Worm (Caenorhabditis elegans) whole organism, young adult: ENCODE measurements around the gene rnh-1.0.

Source experiments
- B0019.2 ChIP-seq: fragments of 200-800 bp; sonication (Bioruptor generic); conservative IDR thresholded peaks from 2 replicates; pipeline ENCODE4 v1.3.6; 2022; ENCODE audit warnings: missing genetic modification reagents, missing genetic modification characterization, missing compliant biosample characterization
- B0261.1 ChIP-seq: sonication (generic microtip); optimal IDR thresholded peaks from 2 replicates; lab custom pipeline; 2016; ENCODE audit warnings: mild to moderate bottlenecking, missing genetic modification characterization, moderate library complexity, missing compliant biosample characterization
- F23B12.7 ChIP-seq: sonication (generic microtip); optimal IDR thresholded peaks from 2 replicates; lab custom pipeline; 2017; ENCODE audit warnings: missing genetic modification characterization, mild to moderate bottlenecking, missing compliant biosample characterization, antibody characterized with exemption, moderate library complexity; ENCODE audit not compliant: insufficient read depth
- F33H1.4 ChIP-seq: fragments of 200-800 bp; sonication (Bioruptor generic); IDR thresholded peaks from 2 replicates; pipeline ENCODE4 v1.3.6; 2022; ENCODE audit warnings: missing genetic modification reagents, missing genetic modification characterization, missing compliant biosample characterization
- F57C9.4 ChIP-seq: sonication (generic microtip); optimal IDR thresholded peaks from 2 replicates; lab custom pipeline; 2017; ENCODE audit warnings: mild to moderate bottlenecking, missing genetic modification characterization, missing compliant biosample characterization
- T07F8.4 ChIP-seq: sonication (generic microtip); optimal IDR thresholded peaks from 2 replicates; lab custom pipeline; 2016; ENCODE audit warnings: mild to moderate bottlenecking, missing genetic modification characterization, moderate library complexity, missing compliant biosample characterization
- Y79H2A.3 ChIP-seq: fragments of 200-800 bp; sonication (Bioruptor generic); conservative IDR thresholded peaks from 2 replicates; pipeline ENCODE4 v1.3.6; 2022; ENCODE audit warnings: missing genetic modification reagents, missing genetic modification characterization, missing compliant biosample characterization
- Y95B8A.8 ChIP-seq: fragments of 200-800 bp; sonication (Bioruptor generic); IDR thresholded peaks from 2 replicates; pipeline ENCODE4 v1.3.6; 2022; ENCODE audit warnings: missing genetic modification reagents, missing genetic modification characterization, missing compliant biosample characterization
- ZK185.1 ChIP-seq: sonication (generic microtip); optimal IDR thresholded peaks from 2 replicates; lab custom pipeline; 2016; ENCODE audit warnings: mild to moderate bottlenecking, missing genetic modification characterization, missing compliant biosample characterization; ENCODE audit not compliant: poor library complexity, severe bottlenecking
- akir-1 ChIP-seq: fragments of 200-800 bp; sonication (Bioruptor generic); optimal IDR thresholded peaks from 2 replicates; lab custom pipeline; 2018; ENCODE audit warnings: mild to moderate bottlenecking, missing genetic modification characterization, moderate library complexity, missing compliant biosample characterization
- attf-3 ChIP-seq: fragments of 200-800 bp; sonication (Bioruptor generic); conservative IDR thresholded peaks from 2 replicates; pipeline ENCODE4 v1.3.6; 2022; ENCODE audit warnings: missing genetic modification reagents, missing genetic modification characterization, missing compliant biosample characterization
- attf-6 ChIP-seq: fragments of 200-800 bp; sonication (Bioruptor generic); IDR thresholded peaks from 2 replicates; pipeline ENCODE4 v1.3.6; 2022; ENCODE audit warnings: missing genetic modification reagents, missing genetic modification characterization, missing compliant biosample characterization
- bed-1 ChIP-seq: fragments of 200-800 bp; sonication (Bioruptor generic); IDR thresholded peaks from 2 replicates; pipeline ENCODE4 v1.3.6; 2022; ENCODE audit warnings: missing genetic modification reagents, missing genetic modification characterization, missing compliant biosample characterization
- ceh-40 ChIP-seq: fragments of 200-800 bp; sonication (Bioruptor generic); IDR thresholded peaks from 2 replicates; pipeline ENCODE4 v1.3.6; 2022; ENCODE audit warnings: missing genetic modification characterization, missing compliant biosample characterization
- ceh-58 ChIP-seq: fragments of 200-800 bp; sonication (Bioruptor generic); IDR thresholded peaks from 2 replicates; pipeline ENCODE4 v1.3.6; 2022; ENCODE audit warnings: missing genetic modification characterization, missing compliant biosample characterization
- chd-7 ChIP-seq: sonication (generic microtip); optimal IDR thresholded peaks from 2 replicates; lab custom pipeline; 2016; ENCODE audit warnings: mild to moderate bottlenecking, missing genetic modification characterization, moderate library complexity, missing compliant biosample characterization
- die-1 ChIP-seq: sonication (generic microtip); optimal IDR thresholded peaks from 2 replicates; lab custom pipeline; 2016; ENCODE audit warnings: missing genotype, mild to moderate bottlenecking, missing genetic modification characterization, missing compliant biosample characterization
- dpl-1 ChIP-seq: fragments of 150-350 bp; optimal IDR thresholded peaks from 2 replicates; lab custom pipeline; 2014; ENCODE audit warnings: missing biosample characterization, missing genetic modification reagents, missing genetic modification characterization
- egrh-3 ChIP-seq: fragments of 200-800 bp; sonication (Bioruptor generic); IDR thresholded peaks from 2 replicates; pipeline ENCODE4 v1.3.6; 2022; ENCODE audit warnings: missing genetic modification reagents, missing genetic modification characterization, missing compliant biosample characterization
- fkh-3 ChIP-seq: sonication (generic microtip); optimal IDR thresholded peaks from 2 replicates; lab custom pipeline; 2016; ENCODE audit warnings: mild to moderate bottlenecking, missing genetic modification characterization, missing compliant biosample characterization
- let-526 ChIP-seq: fragments of 200-800 bp; sonication (Bioruptor generic); IDR thresholded peaks from 2 replicates; pipeline ENCODE4 v1.3.6; 2022; ENCODE audit warnings: missing genetic modification reagents, missing genetic modification characterization, missing compliant biosample characterization
- lin-26 ChIP-seq: fragments of 200-800 bp; sonication (Bioruptor generic); IDR thresholded peaks from 2 replicates; pipeline ENCODE4 v1.3.6; 2022; ENCODE audit warnings: missing genetic modification reagents, missing genetic modification characterization, missing compliant biosample characterization
- lsy-27 ChIP-seq: sonication (generic microtip); optimal IDR thresholded peaks from 2 replicates; lab custom pipeline; 2017; ENCODE audit warnings: missing genetic modification characterization, mild to moderate bottlenecking, missing compliant biosample characterization, antibody characterized with exemption, missing genotype, borderline replicate concordance; ENCODE audit not compliant: insufficient read depth
- mcd-1 ChIP-seq: fragments of 200-800 bp; sonication (Bioruptor generic); IDR thresholded peaks from 2 replicates; pipeline ENCODE4 v1.3.6; 2022; ENCODE audit warnings: missing genetic modification reagents, missing genetic modification characterization, missing compliant biosample characterization
- nfya-2 ChIP-seq: fragments of 200-800 bp; sonication (Bioruptor generic); IDR thresholded peaks from 2 replicates; pipeline ENCODE4 v1.3.6; 2022; ENCODE audit warnings: missing genetic modification reagents, missing genetic modification characterization, missing compliant biosample characterization
- repo-1 ChIP-seq: sonication (generic microtip); optimal IDR thresholded peaks from 2 replicates; lab custom pipeline; 2017; ENCODE audit warnings: mild to moderate bottlenecking, missing genetic modification characterization, missing compliant biosample characterization
- sptf-2 ChIP-seq: fragments of 200-800 bp; sonication (Bioruptor generic); optimal IDR thresholded peaks from 2 replicates; lab custom pipeline; 2018; ENCODE audit warnings: mild to moderate bottlenecking, missing genetic modification characterization, missing compliant biosample characterization
- unc-130 ChIP-seq: sonication (generic microtip); optimal IDR thresholded peaks from 2 replicates; lab custom pipeline; 2016; ENCODE audit warnings: missing genetic modification reagents, missing genetic modification characterization, missing compliant biosample characterization
- xnd-1 ChIP-seq: sonication (generic microtip); optimal IDR thresholded peaks from 2 replicates; lab custom pipeline; 2016; ENCODE audit warnings: missing genotype, missing genetic modification reagents, missing genetic modification characterization, missing compliant biosample characterization
- ztf-25 ChIP-seq: fragments of 200-800 bp; sonication (Bioruptor generic); IDR thresholded peaks from 2 replicates; pipeline ENCODE4 v1.3.6; 2022; ENCODE audit warnings: missing genetic modification reagents, missing genetic modification characterization, missing compliant biosample characterization
- ztf-6 ChIP-seq: fragments of 200-800 bp; sonication (Bioruptor generic); IDR thresholded peaks from 2 replicates; pipeline ENCODE4 v1.3.6; 2022; ENCODE audit warnings: missing genetic modification reagents, missing genetic modification characterization, missing compliant biosample characterization

Gene rnh-1.0

DNA sequence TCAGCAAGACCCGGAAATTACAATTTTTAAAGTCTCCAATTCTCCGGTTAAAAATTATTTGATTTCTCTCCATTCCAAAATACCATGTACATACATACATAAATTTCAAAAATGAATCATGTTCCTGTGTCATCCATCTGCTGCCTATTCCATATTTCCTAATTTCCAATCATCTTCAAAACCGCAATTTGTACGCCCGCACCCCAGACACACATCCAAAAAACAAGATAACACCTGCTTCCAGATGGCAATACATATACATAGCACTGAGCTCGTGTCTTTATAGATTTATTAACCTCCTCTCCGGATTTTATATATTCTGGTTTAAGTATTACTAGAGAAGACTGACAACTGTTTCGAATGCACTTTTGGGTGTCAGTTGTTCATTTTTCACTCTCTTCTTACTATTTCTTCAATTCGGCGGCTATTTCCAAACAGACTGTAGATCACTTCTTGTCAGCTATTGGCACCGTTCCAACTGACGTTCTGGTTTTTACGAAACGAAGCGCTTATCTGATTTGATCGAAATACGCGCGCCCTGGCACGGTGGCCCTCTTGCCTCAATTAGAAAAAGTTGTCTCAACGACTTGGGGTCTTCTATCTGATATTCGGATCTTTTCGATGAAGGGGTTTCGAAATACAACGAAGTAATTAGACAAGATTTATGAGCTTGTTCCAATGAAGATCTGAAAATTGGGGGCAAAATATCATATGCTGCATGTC lies 13.3 kb upstream of the rnh-1.0 start:
- no peak for TF ChIP-seq dpl-1 (GFP tag; lab: Kevin White, UChicago)
- no peak for TF ChIP-seq egrh-3 (GFP tag; lab: Robert Waterston, UW)
- TF ChIP-seq nfya-2 (GFP tag; lab: Robert Waterston, UW): no peak
- no peak for TF ChIP-seq lsy-27 (tag; lab: Kevin White, UChicago)
- no peak for TF ChIP-seq ceh-40
- no peak for TF ChIP-seq B0019.2 (GFP tag; lab: Robert Waterston, UW)
- no peak for TF ChIP-seq die-1 (tag; lab: Kevin White, UChicago)
- no peak for TF ChIP-seq chd-7
- no peak for TF ChIP-seq ceh-58 (GFP tag; lab: Robert Waterston, UW)
- no peak for TF ChIP-seq F57C9.4 (tag; lab: Kevin White, UChicago)
- no peak for TF ChIP-seq bed-1 (GFP tag; lab: Robert Waterston, UW)
- no peak for TF ChIP-seq xnd-1 (tag; lab: Kevin White, UChicago)
- TF ChIP-seq B0261.1 (tag; lab: Kevin White, UChicago): no peak
- TF ChIP-seq Y79H2A.3: no peak
- TF ChIP-seq unc-130 (GFP tag; lab: Kevin White, UChicago): no peak
- no peak for TF ChIP-seq mcd-1

DNA sequence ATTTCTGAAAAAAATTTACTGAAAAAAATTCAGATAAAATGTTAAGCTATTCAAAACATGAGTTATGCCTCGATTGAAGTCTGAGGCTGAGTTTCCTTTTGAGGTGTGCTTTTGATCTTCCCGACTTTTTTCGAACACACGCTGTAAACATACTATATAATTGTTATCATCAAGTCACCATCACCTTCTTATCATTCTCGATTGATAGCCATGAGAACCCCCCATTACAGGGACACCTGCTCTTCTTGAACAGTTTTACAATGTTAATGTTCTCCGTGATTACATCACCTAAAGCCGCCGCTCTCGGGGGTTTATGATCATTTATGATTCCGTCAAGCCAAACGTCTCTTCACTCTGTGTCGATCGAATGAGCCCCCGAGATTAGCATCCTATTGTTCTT lies 11.0 kb upstream of the rnh-1.0 start:
- TF ChIP-seq ZK185.1 (tag; lab: Kevin White, UChicago) (no peak), ztf-25 (GFP tag; lab: Robert Waterston, UW) (no peak), ztf-6 (GFP tag; lab: Robert Waterston, UW) (no peak), let-526 (GFP tag; lab: Robert Waterston, UW) (no peak)

DNA sequence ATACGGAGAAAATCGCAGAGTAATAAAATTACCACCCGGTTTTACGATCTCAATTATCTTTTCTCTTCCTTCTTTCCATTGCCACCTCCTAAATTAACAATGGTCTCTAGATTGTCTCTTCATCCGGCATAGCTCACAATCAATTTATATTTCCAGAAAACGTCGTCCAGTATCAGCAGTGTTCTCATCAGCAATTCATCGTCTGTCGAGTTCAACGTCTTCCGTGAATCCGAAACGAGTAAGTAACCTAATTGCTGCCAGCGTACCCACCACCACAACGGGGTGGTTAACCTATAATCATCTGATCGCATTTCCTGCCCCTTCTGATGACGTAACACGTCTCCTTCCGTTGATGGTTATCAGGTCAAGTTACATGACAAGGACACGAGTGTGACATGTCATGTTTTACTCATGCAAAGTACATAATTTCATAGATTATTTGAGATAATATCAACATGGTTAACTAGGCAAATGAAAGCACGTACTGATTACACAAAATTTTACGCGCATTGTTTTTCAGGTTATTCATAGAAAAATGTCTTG lies 9.1 kb upstream of the rnh-1.0 start:
- no peak for TF ChIP-seq sptf-2 (GFP tag; lab: Kevin White, UChicago)
- TF ChIP-seq T07F8.4 (tag; lab: Kevin White, UChicago): no peak
- no peak for TF ChIP-seq attf-3 (GFP tag; lab: Robert Waterston, UW)

DNA sequence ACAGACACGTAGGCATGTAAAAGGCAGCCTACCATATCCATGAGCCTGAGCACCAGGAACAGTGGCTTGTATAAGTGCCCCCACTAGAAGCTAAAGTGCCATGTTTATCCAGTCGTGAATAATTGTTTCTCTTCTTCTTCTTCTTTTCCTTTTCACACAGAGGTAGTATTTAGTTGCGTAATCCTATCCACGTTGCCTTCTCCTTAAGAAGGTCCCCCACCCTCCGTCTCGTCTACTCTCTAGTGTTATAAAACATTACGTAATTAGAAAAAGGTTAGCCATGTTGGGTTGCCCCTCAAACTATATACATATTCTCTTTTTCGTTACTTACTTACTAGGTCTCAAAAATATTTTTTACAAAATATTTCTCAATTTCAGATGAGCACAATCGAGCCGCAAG lies 8.5 kb upstream of the rnh-1.0 start:
- TF ChIP-seq attf-6 (GFP tag; lab: Robert Waterston, UW): no peak

DNA sequence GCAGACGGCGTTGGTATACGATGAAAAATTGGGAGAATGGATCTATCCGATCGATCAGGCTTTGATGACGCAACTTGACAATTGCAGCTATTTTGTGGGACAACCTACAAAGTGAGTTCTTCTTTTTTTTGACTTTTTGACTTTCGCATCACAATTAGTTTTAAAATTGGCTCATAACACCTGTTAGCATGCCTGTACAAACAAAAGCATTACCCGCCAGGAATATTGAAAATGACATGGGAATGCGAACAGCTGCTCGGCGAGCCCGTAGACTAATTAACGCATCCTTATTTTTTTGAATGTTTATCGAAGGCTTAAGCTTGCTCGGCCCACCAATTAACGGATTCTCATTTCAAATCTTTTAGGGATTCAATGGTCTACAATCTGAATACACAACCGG lies 7.9 kb upstream of the rnh-1.0 start:
- TF ChIP-seq lin-26 (GFP tag; lab: Robert Waterston, UW) (no peak), ceh-40 (no peak), F33H1.4 (GFP tag; lab: Robert Waterston, UW) (no peak), Y95B8A.8 (GFP tag; lab: Robert Waterston, UW) (no peak), akir-1 (GFP tag; lab: Kevin White, UChicago) (no peak), F23B12.7 (tag; lab: Kevin White, UChicago) (no peak), repo-1 (tag; lab: Kevin White, UChicago) (no peak), chd-7 (no peak), fkh-3 (tag; lab: Kevin White, UChicago) (no peak)
